Worm (Caenorhabditis elegans): ENCODE data around the gene srh-33.

The srh-33 gene

ce11 chrV:432991-433390 lies 10.1 kb downstream of the srh-33 start:
- no peak for TF ChIP-seq tbx-9 (tag; optimal IDR thresholded peaks at IDR 0.05; ENCODE audit: borderline replicate concordance)
- TF ChIP-seq hlh-12 (tag; optimal IDR thresholded peaks at IDR 0.05) = no peak

- no peak for TF ChIP-seq mes-4 (tag; optimal IDR thresholded peaks at IDR 0.05)
- no peak for TF ChIP-seq T07F8.4 (tag; optimal IDR thresholded peaks at IDR 0.05)
- TF ChIP-seq let-607 (tag; optimal IDR thresholded peaks at IDR 0.05) = no peak
These were observed 14.2 kb downstream of the srh-33 start, which contains the start of gene B0554.4 for ce11 chrV:428844-429243. TSS of gene B0554.4 (plus strand) at chrV:429144.

- no peak for TF ChIP-seq sea-2 (GFP tag; IDR thresholded peaks at IDR 0.05)
- no peak for TF ChIP-seq madf-6 (GFP tag; IDR thresholded peaks at IDR 0.05)
- no peak for TF ChIP-seq ekl-4 (GFP tag; IDR thresholded peaks at IDR 0.05)
- no peak for TF ChIP-seq him-1 (tag; optimal IDR thresholded peaks at IDR 0.05)
- TF ChIP-seq mcd-1 (GFP tag; IDR thresholded peaks at IDR 0.05) = no peak
- TF ChIP-seq lsy-27 (tag; optimal IDR thresholded peaks at IDR 0.05; ENCODE audit: borderline replicate concordance, insufficient read depth) = no peak
These were observed 19.0 kb downstream of the srh-33 start, which contains the start of gene B0554.5 for ce11 chrV:424140-424539. TSS of gene B0554.5 (plus strand) at chrV:424440.

ce11 chrV:422133-422532 lies 21.0 kb downstream of the srh-33 start, which contains the start of gene dod-20:
TSS of gene dod-20 (plus strand) at chrV:422433.
- TF ChIP-seq zfh-2 (GFP tag; conservative IDR thresholded peaks at IDR 0.05) (no peak), F33H1.4 (GFP tag; IDR thresholded peaks at IDR 0.05) (no peak), nhr-80 (tag; optimal IDR thresholded peaks at IDR 0.05) (peak; percentile 34), cebp-1 (GFP tag; IDR thresholded peaks at IDR 0.05) (0 out of 2 replicates have a peak, but pooled peaks have one; percentile 22), cebp-1 (tag; optimal IDR thresholded peaks at IDR 0.05) (no peak)

- no peak for TF ChIP-seq unc-62 (GFP tag; optimal IDR thresholded peaks at IDR 0.05)
- TF ChIP-seq pha-4 (tag; optimal IDR thresholded peaks at IDR 0.05) = no peak
- TF ChIP-seq attf-3 (GFP tag; conservative IDR thresholded peaks at IDR 0.05) = no peak
- no peak for TF ChIP-seq ekl-4 (GFP tag; IDR thresholded peaks at IDR 0.05)
- TF ChIP-seq ceh-79 (tag; optimal IDR thresholded peaks at IDR 0.05) = no peak
- TF ChIP-seq hmg-1.2 (GFP tag; IDR thresholded peaks at IDR 0.05) = no peak
- TF ChIP-seq D2030.7 (GFP tag; IDR thresholded peaks at IDR 0.05) = no peak
- no peak for TF ChIP-seq ceh-58 (GFP tag; IDR thresholded peaks at IDR 0.05)
- TF ChIP-seq nfya-1 (tag; optimal IDR thresholded peaks at IDR 0.05; ENCODE audit: borderline replicate concordance, insufficient read depth) = no peak
- no peak for TF ChIP-seq madf-3 (GFP tag; IDR thresholded peaks at IDR 0.05)
- TF ChIP-seq Y53G8AR.9 (GFP tag; conservative IDR thresholded peaks at IDR 0.05) = no peak
- TF ChIP-seq hlh-26 (GFP tag; conservative IDR thresholded peaks at IDR 0.05) = no peak
- TF ChIP-seq nfya-2 (GFP tag; IDR thresholded peaks at IDR 0.05) = no peak
- TF ChIP-seq snpc-4 (GFP tag; optimal IDR thresholded peaks at IDR 0.05) = no peak
- TF ChIP-seq snpc-4 (tag; optimal IDR thresholded peaks at IDR 0.05) = no peak
- no peak for TF ChIP-seq rcor-1 (GFP tag; IDR thresholded peaks at IDR 0.05)
- no peak for TF ChIP-seq madf-6 (GFP tag; IDR thresholded peaks at IDR 0.05)
- TF ChIP-seq lin-54 (GFP tag; optimal IDR thresholded peaks at IDR 0.05) = no peak
These were observed 24.7 kb downstream of the srh-33 start, which contains the start of gene Y39D8A.1 for ce11 chrV:418432-418831. TSS of gene Y39D8A.1 (plus strand) at chrV:418732.

Data from whole organism, young adult.